ENCODE assay signal across 6 worm cellular contexts in the genomic region with DNA sequence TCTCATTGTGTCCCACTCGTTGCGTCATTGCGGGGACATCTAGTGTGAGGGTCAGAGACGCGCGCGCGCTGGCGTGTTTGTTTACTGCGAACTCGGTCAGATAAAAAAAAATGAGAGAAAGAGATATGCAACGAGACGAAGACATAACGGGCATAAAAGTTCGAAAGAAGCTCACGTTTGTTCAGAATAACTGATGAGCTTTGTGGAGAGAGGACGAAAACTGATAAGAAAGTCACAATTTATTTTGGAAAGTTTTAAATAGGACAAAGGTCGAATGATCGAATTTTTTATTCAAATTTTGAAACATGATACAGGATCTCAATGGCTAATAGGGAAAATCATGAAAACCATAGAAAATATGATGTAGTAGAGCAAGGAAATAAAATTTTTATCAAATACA.
TF ChIP-seq lines count a peak whose summit lies in the region.

No protein-coding gene starts in this region.

TF ChIP-seq in whole organism, L1 larva, 84 proteins besides CTCF, POLR2A, EP300 and RAD21:
- TF ChIP-seq irx-1 (tag; optimal IDR thresholded peaks at IDR 0.05; lab: Kevin White, UChicago) (no peak), lin-14 (GFP tag; optimal IDR thresholded peaks at IDR 0.05; lab: Kevin White, UChicago) (peak; percentile 47), alr-1 (tag; optimal IDR thresholded peaks at IDR 0.05; lab: Kevin White, UChicago; ENCODE audit: borderline replicate concordance) (no peak), nhr-71 (tag; optimal IDR thresholded peaks at IDR 0.05; lab: Kevin White, UChicago) (peak; percentile 19), rnt-1 (tag; optimal IDR thresholded peaks at IDR 0.05; lab: Kevin White, UChicago) (peak; percentile 14), ces-1 (GFP tag; optimal IDR thresholded peaks at IDR 0.05; lab: Kevin White, UChicago) (no peak), nhr-85 (tag; lab: Kevin White, UChicago) (peak; percentile 61), elt-2 (tag; optimal IDR thresholded peaks at IDR 0.05; lab: Kevin White, UChicago) (peak; percentile 49)

TF ChIP-seq in whole organism, L2 larva, 48 proteins besides CTCF, POLR2A, EP300 and RAD21:
- TF ChIP-seq sma-9 (GFP tag; optimal IDR thresholded peaks at IDR 0.05; lab: Kevin White, UChicago) (peak; percentile 3), sma-9 (tag; optimal IDR thresholded peaks at IDR 0.05; lab: Kevin White, UChicago) (no peak), nhr-129 (tag; optimal IDR thresholded peaks at IDR 0.05; lab: Kevin White, UChicago) (peak; percentile 24), unc-55 (GFP tag; optimal IDR thresholded peaks at IDR 0.05; lab: Kevin White, UChicago) (no peak), sem-4 (tag; optimal IDR thresholded peaks at IDR 0.05; lab: Kevin White, UChicago) (no peak), lin-11 (tag; optimal IDR thresholded peaks at IDR 0.05; lab: Kevin White, UChicago) (no peak), F13H6.1 (tag; optimal IDR thresholded peaks at IDR 0.05; lab: Kevin White, UChicago) (peak; percentile 21)

TF ChIP-seq in whole organism, L3 larva, 47 proteins besides CTCF, POLR2A, EP300 and RAD21:
- TF ChIP-seq nhr-23 (tag; optimal IDR thresholded peaks at IDR 0.05; lab: Kevin White, UChicago) (peak; percentile 33), pha-4 (tag; optimal IDR thresholded peaks at IDR 0.05; lab: Kevin White, UChicago) (peak; percentile 40), tbx-2 (tag; optimal IDR thresholded peaks at IDR 0.05; lab: Kevin White, UChicago) (no peak), mdl-1 (tag; optimal IDR thresholded peaks at IDR 0.05; lab: Kevin White, UChicago) (no peak), nhr-25 (tag; optimal IDR thresholded peaks at IDR 0.05; lab: Kevin White, UChicago) (no peak), ceh-28 (tag; optimal IDR thresholded peaks at IDR 0.05; lab: Kevin White, UChicago) (no peak), hmg-11 (tag; optimal IDR thresholded peaks at IDR 0.05; lab: Kevin White, UChicago) (no peak), aly-2 (tag; optimal IDR thresholded peaks at IDR 0.05; lab: Kevin White, UChicago) (no peak), elt-2 (tag; optimal IDR thresholded peaks at IDR 0.05; lab: Kevin White, UChicago) (peak; percentile 45), lin-39 (tag; optimal IDR thresholded peaks at IDR 0.05; lab: Kevin White, UChicago) (peak; percentile 8), nhr-77 (tag; optimal IDR thresholded peaks at IDR 0.05; lab: Kevin White, UChicago) (no peak), ceh-9 (tag; optimal IDR thresholded peaks at IDR 0.05; lab: Kevin White, UChicago) (no peak), nfya-1 (tag; optimal IDR thresholded peaks at IDR 0.05; lab: Kevin White, UChicago; ENCODE audit: insufficient read depth) (peak; percentile 23), lin-15B (tag; optimal IDR thresholded peaks at IDR 0.05; lab: Kevin White, UChicago) (no peak), nhr-237 (tag; optimal IDR thresholded peaks at IDR 0.05; lab: Kevin White, UChicago) (no peak)
TF ChIP-seq in whole organism, L3 larva: peak in this region for 5.

TF ChIP-seq in whole organism, L4 larva, 104 proteins besides CTCF, POLR2A, EP300 and RAD21 (continues in another document):
- no peak for TF ChIP-seq F44E2.7 (GFP tag; IDR thresholded peaks at IDR 0.05; lab: Robert Waterston, UW)
- no peak for TF ChIP-seq skn-1 (tag; optimal IDR thresholded peaks at IDR 0.05; lab: Kevin White, UChicago)
- peak in 1 of 2 experiments; percentile 23 for TF ChIP-seq lsy-2 (tag; optimal IDR thresholded peaks at IDR 0.05; lab: Kevin White, UChicago)
- TF ChIP-seq snpc-4 (tag; optimal IDR thresholded peaks at IDR 0.05; lab: Kevin White, UChicago): no peak
- no peak for TF ChIP-seq R02D3.7 (tag; optimal IDR thresholded peaks at IDR 0.05; lab: Kevin White, UChicago)
- no peak for TF ChIP-seq lim-7 (GFP tag; IDR thresholded peaks at IDR 0.05; lab: Robert Waterston, UW)
- TF ChIP-seq egl-43 (GFP tag; IDR thresholded peaks at IDR 0.05; lab: Robert Waterston, UW): no peak
- TF ChIP-seq unc-39 (tag; optimal IDR thresholded peaks at IDR 0.05; lab: Kevin White, UChicago): no peak
- no peak for TF ChIP-seq Y105C5A.15 (GFP tag; IDR thresholded peaks at IDR 0.05; lab: Robert Waterston, UW)
- no peak for TF ChIP-seq lin-1 (GFP tag; IDR thresholded peaks at IDR 0.05; lab: Robert Waterston, UW)
- TF ChIP-seq F37D6.2 (tag; optimal IDR thresholded peaks at IDR 0.05; lab: Kevin White, UChicago): no peak
- TF ChIP-seq nhr-237 (tag; optimal IDR thresholded peaks at IDR 0.05; lab: Kevin White, UChicago): no peak
- no peak for TF ChIP-seq daf-19 (GFP tag; conservative IDR thresholded peaks at IDR 0.05; lab: Robert Waterston, UW)
- peak in 1 of 2 experiments; percentile 62 for TF ChIP-seq unc-62 (GFP tag; optimal IDR thresholded peaks at IDR 0.05 in 1 of 2; lab: Kevin White, UChicago)
- TF ChIP-seq unc-62 (tag; optimal IDR thresholded peaks at IDR 0.05; lab: Kevin White, UChicago): no peak
- no peak for TF ChIP-seq attf-4 (tag; optimal IDR thresholded peaks at IDR 0.05; lab: Kevin White, UChicago)
- no peak for TF ChIP-seq lin-13 (GFP tag; optimal IDR thresholded peaks at IDR 0.05; lab: Kevin White, UChicago)
- TF ChIP-seq pqm-1 (tag; optimal IDR thresholded peaks at IDR 0.05; lab: Kevin White, UChicago): peak; percentile 7
- TF ChIP-seq mxl-2 (GFP tag; conservative IDR thresholded peaks at IDR 0.05; lab: Robert Waterston, UW): no peak
- no peak for TF ChIP-seq ztf-7 (tag; optimal IDR thresholded peaks at IDR 0.05; lab: Kevin White, UChicago)
- TF ChIP-seq nhr-77 (tag; optimal IDR thresholded peaks at IDR 0.05; lab: Kevin White, UChicago): no peak

TF ChIP-seq in whole organism, late embryonic, 69 proteins besides CTCF, POLR2A, EP300 and RAD21:
- no peak for TF ChIP-seq eyg-1 (tag; optimal IDR thresholded peaks at IDR 0.05; lab: Kevin White, UChicago)
- TF ChIP-seq hlh-8 (tag; optimal IDR thresholded peaks at IDR 0.05; lab: Kevin White, UChicago): no peak
- TF ChIP-seq zip-5 (tag; optimal IDR thresholded peaks at IDR 0.05; lab: Kevin White, UChicago): no peak
- no peak for TF ChIP-seq madf-2 (tag; optimal IDR thresholded peaks at IDR 0.05; lab: Kevin White, UChicago)
- TF ChIP-seq tbx-2 (tag; optimal IDR thresholded peaks at IDR 0.05; lab: Kevin White, UChicago): peak; percentile 25
TF ChIP-seq in whole organism, late embryonic: peak in this region for 1.

TF ChIP-seq in whole organism, young adult, 124 proteins besides CTCF, POLR2A, EP300 and RAD21:
- TF ChIP-seq tbx-9 (tag; optimal IDR thresholded peaks at IDR 0.05; lab: Kevin White, UChicago; ENCODE audit: borderline replicate concordance) (no peak), snpc-1.3 (tag; optimal IDR thresholded peaks at IDR 0.05; lab: Kevin White, UChicago; ENCODE audit: insufficient read depth) (no peak), lin-40 (tag; optimal IDR thresholded peaks at IDR 0.05; lab: Kevin White, UChicago) (no peak), attf-6 (GFP tag; IDR thresholded peaks at IDR 0.05; lab: Robert Waterston, UW) (no peak), ztf-18 (tag; optimal IDR thresholded peaks at IDR 0.05; lab: Kevin White, UChicago) (no peak), sea-2 (GFP tag; IDR thresholded peaks at IDR 0.05; lab: Robert Waterston, UW) (no peak), ztf-6 (GFP tag; IDR thresholded peaks at IDR 0.05; lab: Robert Waterston, UW) (no peak), nhr-80 (tag; optimal IDR thresholded peaks at IDR 0.05; lab: Kevin White, UChicago) (peak; percentile 37), ekl-4 (GFP tag; IDR thresholded peaks at IDR 0.05; lab: Robert Waterston, UW) (no peak)
